Worm (Caenorhabditis elegans) whole organism, L1 larva: ENCODE data around the gene str-150.
A peak's percentile ranks its signal among the peaks of the same experiment; 100 is the strongest.

Source experiments
- F16B12.6 ChIP-seq: fragments of 150-350 bp; optimal IDR thresholded peaks from 2 replicates; lab custom pipeline; 2014; ENCODE audit warnings: missing biosample characterization, missing genetic modification characterization
- Y116A8C.19 ChIP-seq: sonication (generic microtip); optimal IDR thresholded peaks from 2 replicates; lab custom pipeline; 2016; ENCODE audit warnings: missing compliant biosample characterization, missing genetic modification characterization, borderline replicate concordance
- aha-1 ChIP-seq: fragments of 150-350 bp; optimal IDR thresholded peaks from 2 replicates; lab custom pipeline; 2014; ENCODE audit warnings: missing biosample characterization, missing genetic modification characterization
- aly-2 ChIP-seq: fragments of 150-350 bp; optimal IDR thresholded peaks from 2 replicates; lab custom pipeline; 2014; ENCODE audit warnings: missing biosample characterization, missing genetic modification characterization
- ceh-63 ChIP-seq: fragments of 200-800 bp; sonication (Bioruptor generic); optimal IDR thresholded peaks from 2 replicates; lab custom pipeline; 2018; ENCODE audit warnings: mild to moderate bottlenecking, missing genetic modification characterization, missing compliant biosample characterization
- ceh-88 ChIP-seq: fragments of 200-800 bp; sonication (Bioruptor generic); IDR thresholded peaks from 2 replicates; pipeline ENCODE4 v1.3.6; 2022; ENCODE audit warnings: missing genetic modification characterization, missing compliant biosample characterization
- ets-5 ChIP-seq: fragments of 200-800 bp; sonication (Bioruptor generic); IDR thresholded peaks from 2 replicates; pipeline ENCODE4 v1.3.6; 2022; ENCODE audit warnings: missing genetic modification characterization, missing compliant biosample characterization
- fkh-4 ChIP-seq: sonication (generic microtip); optimal IDR thresholded peaks from 2 replicates; lab custom pipeline; 2016; ENCODE audit warnings: missing compliant biosample characterization, missing genetic modification characterization, borderline replicate concordance
- fos-1 ChIP-seq: fragments of 150-350 bp; optimal IDR thresholded peaks from 2 replicates; lab custom pipeline; 2014; ENCODE audit warnings: missing biosample characterization, missing genetic modification characterization
- hpl-2 ChIP-seq: fragments of 150-350 bp; optimal IDR thresholded peaks from 2 replicates; lab custom pipeline; 2014; ENCODE audit warnings: missing biosample characterization, missing genetic modification reagents, missing genetic modification characterization
- irx-1 ChIP-seq: sonication (generic microtip); optimal IDR thresholded peaks from 2 replicates; lab custom pipeline; 2016; ENCODE audit warnings: missing genetic modification characterization, missing compliant biosample characterization
- isw-1 ChIP-seq: fragments of 200-800 bp; sonication (Bioruptor generic); IDR thresholded peaks from 2 replicates; pipeline ENCODE4 v1.3.6; 2022; ENCODE audit warnings: missing genetic modification characterization, missing compliant biosample characterization
- jun-1 ChIP-seq: fragments of 150-350 bp; optimal IDR thresholded peaks from 2 replicates; lab custom pipeline; 2014; ENCODE audit warnings: missing biosample characterization, missing genetic modification reagents, missing genetic modification characterization
- lin-14 ChIP-seq: fragments of 200-800 bp; sonication (Bioruptor generic); optimal IDR thresholded peaks from 2 replicates; lab custom pipeline; 2018; ENCODE audit warnings: mild to moderate bottlenecking, missing genetic modification characterization, moderate library complexity, missing compliant biosample characterization
- lin-35 ChIP-seq, 2 experiments: fragments of 150-350 bp; optimal IDR thresholded peaks; 2 replicates each; lab custom pipeline; 2014; ENCODE audit warnings: missing biosample characterization in 2 of 2, missing genetic modification characterization in 2 of 2, missing genetic modification reagents in 2 of 2
- lir-3 ChIP-seq: sonication (generic microtip); optimal IDR thresholded peaks from 2 replicates; lab custom pipeline; 2016; ENCODE audit warnings: mild to moderate bottlenecking, missing genetic modification characterization, moderate library complexity, missing compliant biosample characterization; ENCODE audit not compliant: poor library complexity
- mab-9 ChIP-seq: fragments of 200-800 bp; sonication (Bioruptor generic); IDR thresholded peaks from 2 replicates; pipeline ENCODE4 v1.3.6; 2022; ENCODE audit warnings: missing genetic modification reagents, missing genetic modification characterization, missing compliant biosample characterization
- mep-1 ChIP-seq: fragments of 150-350 bp; optimal IDR thresholded peaks from 2 replicates; lab custom pipeline; 2014; ENCODE audit warnings: missing biosample characterization, missing genetic modification characterization
- nhr-12 ChIP-seq: sonication (generic microtip); optimal IDR thresholded peaks from 2 replicates; lab custom pipeline; 2017; ENCODE audit warnings: missing biosample characterization, missing genetic modification characterization
- nhr-19 ChIP-seq: fragments of 200-800 bp; sonication (Bioruptor generic); conservative IDR thresholded peaks from 2 replicates; pipeline ENCODE4 v1.3.6; 2022; ENCODE audit warnings: missing genetic modification characterization, missing compliant biosample characterization
- nhr-20 ChIP-seq: sonication (generic microtip); optimal IDR thresholded peaks from 2 replicates; lab custom pipeline; 2016; ENCODE audit warnings: mild to moderate bottlenecking, missing genetic modification characterization, missing compliant biosample characterization
- nhr-28 ChIP-seq: fragments of 150-350 bp; optimal IDR thresholded peaks from 2 replicates; lab custom pipeline; 2014; ENCODE audit warnings: missing biosample characterization, missing genetic modification characterization
- nhr-47 ChIP-seq: sonication (generic microtip); optimal IDR thresholded peaks from 2 replicates; lab custom pipeline; 2016; ENCODE audit warnings: mild to moderate bottlenecking, missing genetic modification characterization, moderate library complexity, missing compliant biosample characterization
- nhr-77 ChIP-seq: fragments of 150-350 bp; optimal IDR thresholded peaks from 2 replicates; lab custom pipeline; 2014; ENCODE audit warnings: missing biosample characterization, missing genetic modification characterization
- nhr-90 ChIP-seq: sonication (generic microtip); optimal IDR thresholded peaks from 2 replicates; lab custom pipeline; 2016; ENCODE audit warnings: mild to moderate bottlenecking, missing genetic modification characterization, missing compliant biosample characterization; ENCODE audit not compliant: poor library complexity
- rnt-1 ChIP-seq: sonication (generic microtip); optimal IDR thresholded peaks from 2 replicates; lab custom pipeline; 2016; ENCODE audit warnings: mild to moderate bottlenecking, missing genetic modification characterization, moderate library complexity, missing compliant biosample characterization
- sup-37 ChIP-seq: fragments of 200-800 bp; sonication (Bioruptor generic); optimal IDR thresholded peaks from 2 replicates; lab custom pipeline; 2018; ENCODE audit warnings: mild to moderate bottlenecking, missing genetic modification characterization, missing compliant biosample characterization
- tbx-2 ChIP-seq: sonication (generic microtip); optimal IDR thresholded peaks from 2 replicates; lab custom pipeline; 2016; ENCODE audit warnings: missing genetic modification characterization, missing compliant biosample characterization
- unc-30 ChIP-seq: sonication (generic microtip); optimal IDR thresholded peaks from 2 replicates; lab custom pipeline; 2017; ENCODE audit warnings: missing biosample characterization, missing genetic modification characterization
- unc-86 ChIP-seq: sonication (generic microtip); optimal IDR thresholded peaks from 2 replicates; lab custom pipeline; 2016; ENCODE audit warnings: missing genetic modification characterization, missing compliant biosample characterization
- unc-98 ChIP-seq: fragments of 200-800 bp; sonication (Bioruptor generic); IDR thresholded peaks from 2 replicates; pipeline ENCODE4 v1.3.6; 2022; ENCODE audit warnings: missing genetic modification characterization, missing compliant biosample characterization
- vab-15 ChIP-seq: sonication (generic microtip); optimal IDR thresholded peaks from 2 replicates; lab custom pipeline; 2017; ENCODE audit warnings: missing genotype, mild to moderate bottlenecking, missing genetic modification characterization, missing compliant biosample characterization
- xbp-1 ChIP-seq: sonication (generic microtip); optimal IDR thresholded peaks from 2 replicates; lab custom pipeline; 2016; ENCODE audit warnings: missing genetic modification characterization, missing compliant biosample characterization
- zag-1 ChIP-seq: fragments of 150-350 bp; optimal IDR thresholded peaks from 2 replicates; lab custom pipeline; 2014; ENCODE audit warnings: missing biosample characterization, missing genetic modification characterization
- ztf-11 ChIP-seq, 2 experiments: sonication (generic microtip); optimal IDR thresholded peaks; 2 replicates each; lab custom pipeline; 2016 to 2017; ENCODE audit warnings: missing genetic modification characterization in 2 of 2, missing biosample characterization in 1 of 2, missing compliant biosample characterization in 1 of 2

The str-150 gene

DNA sequence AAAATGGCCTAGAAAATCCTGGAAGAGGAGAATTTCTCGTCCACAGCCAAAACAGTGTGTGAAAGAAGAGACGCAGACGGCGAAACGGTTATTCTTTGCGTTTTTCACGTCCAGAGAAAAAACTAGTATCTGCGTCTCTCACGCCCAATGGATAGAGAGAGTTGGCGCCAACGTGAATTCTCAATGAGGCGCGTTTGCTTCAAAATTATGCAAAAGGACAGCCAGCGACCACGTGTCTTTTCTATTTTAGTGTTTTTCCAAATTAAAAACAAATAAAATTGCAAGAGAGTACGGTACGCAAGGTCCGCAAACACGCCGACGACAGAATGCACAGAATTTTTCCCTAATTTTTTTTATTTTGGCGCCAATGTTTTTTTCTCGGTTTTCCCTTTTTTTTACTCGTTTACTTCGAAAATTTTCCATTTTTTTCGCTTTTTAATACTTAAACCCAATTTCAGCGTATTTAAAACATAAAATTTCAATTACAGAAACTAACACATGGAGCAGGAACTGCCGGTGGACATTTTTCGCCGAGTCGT, 45.1 kb upstream of the str-150 start, which contains the start of gene Y32B12B.2 (continued):
- TF ChIP-seq nhr-19 (no peak; the same call in none of the 2 replicates), isw-1 (GFP tag; lab: Robert Waterston, UW) (peak; percentile 42; the same call in 1 of the 2 replicates), fkh-4 (peak; percentile 38), nhr-28 (no peak), xbp-1 (tag; lab: Kevin White, UChicago) (peak; percentile 47), lir-3 (tag; lab: Kevin White, UChicago) (no peak)

- no peak for TF ChIP-seq fkh-4
- no peak for TF ChIP-seq fos-1 (tag; lab: Kevin White, UChicago)
- no peak for TF ChIP-seq Y116A8C.19 (tag; lab: Kevin White, UChicago)
- TF ChIP-seq jun-1 (tag; lab: Kevin White, UChicago) = no peak
- TF ChIP-seq ets-5 = no peak
- no peak for TF ChIP-seq irx-1 (tag; lab: Kevin White, UChicago)
- TF ChIP-seq vab-15 (tag; lab: Kevin White, UChicago) = no peak
- no peak for TF ChIP-seq aha-1 (tag; lab: Kevin White, UChicago)
- no peak for TF ChIP-seq F16B12.6 (tag; lab: Kevin White, UChicago)
- TF ChIP-seq nhr-90 (tag; lab: Kevin White, UChicago) = no peak
Observed at ce11 chrV:16539666-16540065, 43.4 kb upstream of the str-150 start.

ce11 chrV:16540657-16541056, 42.4 kb upstream of the str-150 start:
- no peak for TF ChIP-seq jun-1 (tag; lab: Kevin White, UChicago)
- TF ChIP-seq nhr-90 (tag; lab: Kevin White, UChicago) = no peak
- TF ChIP-seq nhr-19 = no peak
- no peak for TF ChIP-seq hpl-2 (GFP tag; lab: Kevin White, UChicago)
- TF ChIP-seq nhr-77 (tag; lab: Kevin White, UChicago) = no peak
- TF ChIP-seq mep-1 (tag; lab: Kevin White, UChicago) = no peak
- TF ChIP-seq ceh-88 (GFP tag; lab: Robert Waterston, UW) = no peak

ce11 chrV:16550680-16551079, 32.4 kb upstream of the str-150 start, which contains the start of gene srbc-65:
srbc-65 (plus strand) TSS chrV:16550980.
- TF ChIP-seq ceh-63 (GFP tag; lab: Kevin White, UChicago) = no peak
- no peak for TF ChIP-seq mab-9 (GFP tag; lab: Robert Waterston, UW)
- no peak for TF ChIP-seq unc-86 (tag; lab: Kevin White, UChicago)
- no peak for TF ChIP-seq lin-35 (GFP tag; optimal IDR thresholded peaks at IDR 0.05; lab: Kevin White, UChicago)
- no peak for TF ChIP-seq xbp-1 (tag; lab: Kevin White, UChicago)
- TF ChIP-seq nhr-20 = no peak
- TF ChIP-seq sup-37 (GFP tag; lab: Kevin White, UChicago) = no peak
- TF ChIP-seq nhr-47 (tag; lab: Kevin White, UChicago) = no peak
- no peak for TF ChIP-seq nhr-12 (tag; lab: Kevin White, UChicago)
- no peak for TF ChIP-seq lir-3 (tag; lab: Kevin White, UChicago)
- TF ChIP-seq mep-1 (tag; lab: Kevin White, UChicago) = no peak
- TF ChIP-seq zag-1 (tag; lab: Kevin White, UChicago) = no peak
- TF ChIP-seq lin-14 (GFP tag; lab: Kevin White, UChicago) = no peak

- TF ChIP-seq ztf-11 (tag; optimal IDR thresholded peaks at IDR 0.05; lab: Kevin White, UChicago) (peak in 1 of 2 experiments; percentile 26), aly-2 (tag; lab: Kevin White, UChicago) (no peak), unc-98 (peak; percentile 72), mab-9 (GFP tag; lab: Robert Waterston, UW) (peak; percentile 24; the same call in 1 of the 2 replicates), rnt-1 (tag; lab: Kevin White, UChicago) (peak; percentile 49), tbx-2 (tag; lab: Kevin White, UChicago) (peak; percentile 3), unc-30 (tag; lab: Kevin White, UChicago) (no peak)
Observed at ce11 chrV:16552929-16553328, 30.1 kb upstream of the str-150 start, which contains the start of gene Y32B12B.4. Y32B12B.4 (plus strand) TSS chrV:16553327.
